Worm (Caenorhabditis elegans): ENCODE data around the gene ZK757.10.

The ZK757.10 gene

ce11 chrIII:9913722-9914121 lies 36.7 kb downstream of the ZK757.10 start, which contains the start of gene cbp-3 (continued):
- TF ChIP-seq pha-4 (GFP tag; IDR thresholded peaks at IDR 0.05), result no peak
- TF ChIP-seq pha-4 (tag; optimal IDR thresholded peaks at IDR 0.05), result no peak
- TF ChIP-seq mdl-1 (tag; optimal IDR thresholded peaks at IDR 0.05), result no peak
- TF ChIP-seq zip-2 (tag; optimal IDR thresholded peaks at IDR 0.05), result no peak
- TF ChIP-seq aha-1 (tag), result peak; percentile 59
- TF ChIP-seq lsy-2 (tag; optimal IDR thresholded peaks at IDR 0.05), result peak in 1 of 2 experiments; percentile 3
- TF ChIP-seq daf-16 (GFP tag; optimal IDR thresholded peaks at IDR 0.05), result no peak
- peak; percentile 99 for TF ChIP-seq daf-16 (tag; optimal IDR thresholded peaks at IDR 0.05)
- peak; percentile 49 for TF ChIP-seq hlh-11 (tag; optimal IDR thresholded peaks at IDR 0.05)
- no peak for TF ChIP-seq snpc-1.2 (GFP tag; IDR thresholded peaks at IDR 0.05)
- TF ChIP-seq nhr-77 (tag; optimal IDR thresholded peaks at IDR 0.05), result peak; percentile 40
- no peak for TF ChIP-seq ama-1 (optimal IDR thresholded peaks at IDR 0.05)

ce11 chrIII:9920764-9921163 lies 43.7 kb downstream of the ZK757.10 start, which contains the start of gene F40F12.3:
Gene F40F12.3 (minus strand): TSS chrIII:9920864.
- TF ChIP-seq F44E2.7 (GFP tag; IDR thresholded peaks at IDR 0.05) (no peak), aha-1 (tag) (no peak), tra-1 (GFP tag; IDR thresholded peaks at IDR 0.05) (no peak), gei-8 (GFP tag; optimal IDR thresholded peaks at IDR 0.05) (no peak), nhr-25 (tag; optimal IDR thresholded peaks at IDR 0.05; ENCODE audit: borderline replicate concordance, insufficient read depth) (no peak), ceh-32 (tag; optimal IDR thresholded peaks at IDR 0.05; ENCODE audit: poor library complexity) (no peak), hmg-1.1 (GFP tag; IDR thresholded peaks at IDR 0.05) (no peak), vab-7 (GFP tag; IDR thresholded peaks at IDR 0.05) (no peak), aly-2 (tag; optimal IDR thresholded peaks at IDR 0.05) (no peak), nhr-77 (tag; optimal IDR thresholded peaks at IDR 0.05) (no peak), lin-39 (tag; optimal IDR thresholded peaks at IDR 0.05) (no peak), Y48G9A.11 (GFP tag; IDR thresholded peaks at IDR 0.05) (no peak), ama-1 (optimal IDR thresholded peaks at IDR 0.05) (no peak), zfp-3 (GFP tag; conservative IDR thresholded peaks at IDR 0.05) (no peak), ces-1 (GFP tag; optimal IDR thresholded peaks at IDR 0.05) (no peak), set-16 (GFP tag; IDR thresholded peaks at IDR 0.05) (no peak)

ce11 chrIII:9922310-9922709 lies 45.3 kb downstream of the ZK757.10 start:
- TF ChIP-seq sdz-12 (GFP tag; optimal IDR thresholded peaks at IDR 0.05), result no peak
- no peak for TF ChIP-seq Y75B8A.6 (GFP tag; IDR thresholded peaks at IDR 0.05)
- TF ChIP-seq F49E8.2 (tag; optimal IDR thresholded peaks at IDR 0.05; ENCODE audit: borderline replicate concordance), result no peak
- TF ChIP-seq nhr-25 (tag; optimal IDR thresholded peaks at IDR 0.05; ENCODE audit: borderline replicate concordance, insufficient read depth), result no peak
- no peak for TF ChIP-seq F26F4.8 (GFP tag; conservative IDR thresholded peaks at IDR 0.05)
- no peak for TF ChIP-seq lin-15B (tag; optimal IDR thresholded peaks at IDR 0.05)
- TF ChIP-seq pqm-1 (tag; optimal IDR thresholded peaks at IDR 0.05), result peak; percentile 9
- no peak for TF ChIP-seq hmg-1.1 (GFP tag; IDR thresholded peaks at IDR 0.05)
- no peak for TF ChIP-seq lin-38 (GFP tag; IDR thresholded peaks at IDR 0.05)
- peak; percentile 11 for TF ChIP-seq hlh-11 (tag; optimal IDR thresholded peaks at IDR 0.05)
- TF ChIP-seq dve-1 (tag; optimal IDR thresholded peaks at IDR 0.05; ENCODE audit: insufficient read depth), result peak; percentile 38
- peak; percentile 56 for TF ChIP-seq nhr-28 (tag; optimal IDR thresholded peaks at IDR 0.05)
- no peak for TF ChIP-seq dmd-8 (GFP tag; IDR thresholded peaks at IDR 0.05)
- TF ChIP-seq snpc-4 (tag; optimal IDR thresholded peaks at IDR 0.05), result no peak
- no peak for TF ChIP-seq lir-3 (tag; optimal IDR thresholded peaks at IDR 0.05)
- no peak for TF ChIP-seq daf-16 (GFP tag; optimal IDR thresholded peaks at IDR 0.05)
- TF ChIP-seq daf-16 (tag; optimal IDR thresholded peaks at IDR 0.05), result peak; percentile 86
- TF ChIP-seq ZK337.2 (GFP tag; IDR thresholded peaks at IDR 0.05), result no peak
- no peak for TF ChIP-seq ctbp-1 (GFP tag; IDR thresholded peaks at IDR 0.05)
- no peak for TF ChIP-seq nhr-237 (tag; optimal IDR thresholded peaks at IDR 0.05)
- TF ChIP-seq tra-1 (GFP tag; IDR thresholded peaks at IDR 0.05), result no peak
- no peak for TF ChIP-seq madf-9 (GFP tag; conservative IDR thresholded peaks at IDR 0.05)
- peak; percentile 11 for TF ChIP-seq nhr-77 (tag; optimal IDR thresholded peaks at IDR 0.05)
- no peak for TF ChIP-seq mdl-1 (tag; optimal IDR thresholded peaks at IDR 0.05)
- peak; percentile 16 for TF ChIP-seq hlh-30 (tag; optimal IDR thresholded peaks at IDR 0.05; ENCODE audit: insufficient read depth)
- no peak for TF ChIP-seq ceh-28 (tag; optimal IDR thresholded peaks at IDR 0.05)
- no peak for TF ChIP-seq ces-1 (GFP tag; optimal IDR thresholded peaks at IDR 0.05)
- no peak for TF ChIP-seq zip-2 (tag; optimal IDR thresholded peaks at IDR 0.05)
- TF ChIP-seq gei-8 (GFP tag; optimal IDR thresholded peaks at IDR 0.05), result no peak
